Worm (Caenorhabditis elegans): ENCODE data around the gene F11C7.2.

Gene F11C7.2

ce11 chrX:17420585-17421459 lies 24.2 kb downstream of the F11C7.2 start (continued):
- no peak for TF ChIP-seq ceh-28 (tag; optimal IDR thresholded peaks at IDR 0.05)
- peak; percentile 63; the same call in 1 of the 2 replicates for TF ChIP-seq egl-43 (GFP tag; IDR thresholded peaks at IDR 0.05)
- peak; percentile 58 for TF ChIP-seq mep-1 (tag; optimal IDR thresholded peaks at IDR 0.05)
- no peak for TF ChIP-seq dpl-1 (GFP tag; optimal IDR thresholded peaks at IDR 0.05)
- no peak for TF ChIP-seq Y48G9A.11 (GFP tag; IDR thresholded peaks at IDR 0.05)
- TF ChIP-seq fkh-10 (GFP tag; optimal IDR thresholded peaks at IDR 0.05), result no peak
- TF ChIP-seq R02D3.7 (tag; optimal IDR thresholded peaks at IDR 0.05), result no peak
- TF ChIP-seq ceh-44 (GFP tag; IDR thresholded peaks at IDR 0.05), result 0 out of 2 replicates have a peak, but pooled peaks have one; percentile 11
- 0 out of 2 replicates have a peak, but pooled peaks have one; percentile 61 for TF ChIP-seq saeg-2 (GFP tag; IDR thresholded peaks at IDR 0.05)
- TF ChIP-seq zip-11 (GFP tag; IDR thresholded peaks at IDR 0.05), result 0 out of 2 replicates have a peak, but pooled peaks have one; percentile 27
- TF ChIP-seq lin-39 (tag; optimal IDR thresholded peaks at IDR 0.05), result no peak
- TF ChIP-seq F10B5.3 (tag; optimal IDR thresholded peaks at IDR 0.05), result no peak
- peak; percentile 48 for TF ChIP-seq hlh-30 (tag; optimal IDR thresholded peaks at IDR 0.05; ENCODE audit: insufficient read depth)
- TF ChIP-seq ctbp-1 (GFP tag; IDR thresholded peaks at IDR 0.05), result peak; percentile 36; the same call in 1 of the 2 replicates
- TF ChIP-seq vab-7 (GFP tag; IDR thresholded peaks at IDR 0.05), result no peak
- no peak for TF ChIP-seq pqm-1 (tag; optimal IDR thresholded peaks at IDR 0.05)
- TF ChIP-seq attf-4 (tag; optimal IDR thresholded peaks at IDR 0.05), result no peak
- peak; percentile 50; the same call in 1 of the 2 replicates for TF ChIP-seq mdt-29 (GFP tag; IDR thresholded peaks at IDR 0.05)
- peak; percentile 7 for TF ChIP-seq mes-2 (tag; optimal IDR thresholded peaks at IDR 0.05; ENCODE audit: poor library complexity, severe bottlenecking)
- TF ChIP-seq daf-16 (GFP tag; optimal IDR thresholded peaks at IDR 0.05), result no peak
- no peak for TF ChIP-seq daf-16 (tag; optimal IDR thresholded peaks at IDR 0.05)
- TF ChIP-seq T26A8.4 (GFP tag; IDR thresholded peaks at IDR 0.05), result peak; percentile 76
- TF ChIP-seq ceh-82 (tag; optimal IDR thresholded peaks at IDR 0.05), result no peak
- TF ChIP-seq spr-3 (GFP tag; optimal IDR thresholded peaks at IDR 0.05), result no peak
- no peak for TF ChIP-seq gei-8 (GFP tag; optimal IDR thresholded peaks at IDR 0.05)
- TF ChIP-seq hlh-11 (tag; optimal IDR thresholded peaks at IDR 0.05), result no peak
- no peak for TF ChIP-seq ztf-7 (tag; optimal IDR thresholded peaks at IDR 0.05)
- TF ChIP-seq F37D6.2 (tag; optimal IDR thresholded peaks at IDR 0.05), result no peak
- no peak for TF ChIP-seq mxl-3 (GFP tag; optimal IDR thresholded peaks at IDR 0.05)
- peak; percentile 15 for TF ChIP-seq nhr-6 (tag; optimal IDR thresholded peaks at IDR 0.05)
- no peak for TF ChIP-seq hif-1 (tag; optimal IDR thresholded peaks at IDR 0.05)
- TF ChIP-seq zip-2 (tag; optimal IDR thresholded peaks at IDR 0.05), result no peak
- TF ChIP-seq nhr-76 (tag; optimal IDR thresholded peaks at IDR 0.05), result no peak
- TF ChIP-seq ztf-11 (tag; optimal IDR thresholded peaks at IDR 0.05), result no peak
- TF ChIP-seq Y5F2A.4 (GFP tag; optimal IDR thresholded peaks at IDR 0.05), result no peak
- TF ChIP-seq Y105C5A.15 (GFP tag; IDR thresholded peaks at IDR 0.05), result no peak

ce11 chrX:17421532-17422078 lies 25.0 kb downstream of the F11C7.2 start, which contains the start of gene osm-11:
osm-11 (minus strand) TSS chrX:17421582.
- TF ChIP-seq hlh-30 (tag; optimal IDR thresholded peaks at IDR 0.05; ENCODE audit: insufficient read depth) (no peak), unc-62 (GFP tag; optimal IDR thresholded peaks at IDR 0.05 in 1 of 2) (peak in 1 of 2 experiments; percentile 98), unc-62 (tag; optimal IDR thresholded peaks at IDR 0.05) (no peak), pqm-1 (tag; optimal IDR thresholded peaks at IDR 0.05) (no peak), ceh-82 (tag; optimal IDR thresholded peaks at IDR 0.05) (no peak), R02D3.7 (tag; optimal IDR thresholded peaks at IDR 0.05) (no peak), spr-3 (GFP tag; optimal IDR thresholded peaks at IDR 0.05) (no peak), ZK337.2 (GFP tag; IDR thresholded peaks at IDR 0.05) (no peak), zip-11 (GFP tag; IDR thresholded peaks at IDR 0.05) (no peak), lir-3 (tag; optimal IDR thresholded peaks at IDR 0.05) (no peak), daf-19 (GFP tag; conservative IDR thresholded peaks at IDR 0.05) (no peak), zag-1 (tag; optimal IDR thresholded peaks at IDR 0.05) (no peak), ctbp-1 (GFP tag; IDR thresholded peaks at IDR 0.05) (no peak), ztf-11 (tag; optimal IDR thresholded peaks at IDR 0.05) (no peak), madf-9 (GFP tag; conservative IDR thresholded peaks at IDR 0.05) (no peak), ztf-7 (tag; optimal IDR thresholded peaks at IDR 0.05) (no peak), nhr-28 (tag; optimal IDR thresholded peaks at IDR 0.05) (peak; percentile 87), nhr-102 (tag; optimal IDR thresholded peaks at IDR 0.05) (no peak), F10B5.3 (tag; optimal IDR thresholded peaks at IDR 0.05) (no peak), tra-1 (GFP tag; IDR thresholded peaks at IDR 0.05) (no peak), nhr-42 (GFP tag; IDR thresholded peaks at IDR 0.05) (no peak), attf-4 (tag; optimal IDR thresholded peaks at IDR 0.05) (no peak), ceh-28 (tag; optimal IDR thresholded peaks at IDR 0.05) (no peak), daf-16 (GFP tag; optimal IDR thresholded peaks at IDR 0.05) (no peak), daf-16 (tag; optimal IDR thresholded peaks at IDR 0.05) (no peak), Y48G9A.11 (GFP tag; IDR thresholded peaks at IDR 0.05) (no peak), mes-2 (tag; optimal IDR thresholded peaks at IDR 0.05; ENCODE audit: poor library complexity, severe bottlenecking) (peak; percentile 10), nhr-6 (tag; optimal IDR thresholded peaks at IDR 0.05) (no peak)
